Fruit fly (Drosophila melanogaster) whole organism, adult: ENCODE data around the gene Sws1.

Experiments
- CG11617 ChIP-seq: fragments of 200-800 bp; sonication (Bioruptor generic); optimal IDR thresholded peaks from 2 replicates; lab custom pipeline; 2017; ENCODE audit warnings: mild to moderate bottlenecking, missing biosample characterization, missing genetic modification reagents, missing genetic modification characterization
- CG12768 ChIP-seq: fragments of 200-800 bp; sonication (Bioruptor generic); optimal IDR thresholded peaks from 2 replicates; lab custom pipeline; 2017; ENCODE audit warnings: missing biosample characterization, missing genetic modification characterization, mild to moderate bottlenecking, moderate library complexity, missing genetic modification reagents
- CG14711 ChIP-seq: fragments of 200-800 bp; sonication (Bioruptor generic); optimal IDR thresholded peaks from 2 replicates; lab custom pipeline; 2018; ENCODE audit warnings: missing biosample characterization, mild to moderate bottlenecking, missing genetic modification characterization, moderate library complexity
- CG1620 ChIP-seq: fragments of 200-800 bp; sonication (Bioruptor generic); optimal IDR thresholded peaks from 2 replicates; lab custom pipeline; 2016; ENCODE audit warnings: missing biosample characterization, missing genetic modification characterization
- CG33017 ChIP-seq: fragments of 200-800 bp; sonication (Bioruptor generic); optimal IDR thresholded peaks from 2 replicates; lab custom pipeline; 2018; ENCODE audit warnings: missing biosample characterization, mild to moderate bottlenecking, missing genetic modification characterization, moderate library complexity
- CG5204 ChIP-seq: fragments of 200-800 bp; sonication (Bioruptor generic); optimal IDR thresholded peaks from 2 replicates; lab custom pipeline; 2016; ENCODE audit warnings: missing biosample characterization, missing genetic modification characterization
- CG7045 ChIP-seq: fragments of 200-800 bp; sonication (Bioruptor generic); optimal IDR thresholded peaks from 2 replicates; lab custom pipeline; 2017; ENCODE audit warnings: missing biosample characterization, mild to moderate bottlenecking, missing genetic modification characterization
- CG7101 ChIP-seq: fragments of 200-800 bp; sonication (Bioruptor generic); optimal IDR thresholded peaks from 2 replicates; lab custom pipeline; 2018; ENCODE audit warnings: missing biosample characterization, mild to moderate bottlenecking, missing genetic modification characterization, moderate library complexity
- Clk ChIP-seq: fragments of 200-800 bp; sonication (Bioruptor generic); optimal IDR thresholded peaks from 2 replicates; lab custom pipeline; 2017; ENCODE audit warnings: missing biosample characterization, missing genetic modification characterization
- Crg-1 ChIP-seq: fragments of 200-800 bp; sonication (Bioruptor generic); optimal IDR thresholded peaks from 2 replicates; lab custom pipeline; 2016; ENCODE audit warnings: missing biosample characterization, missing genetic modification characterization
- Hr96 ChIP-seq: fragments of 200-800 bp; sonication (Bioruptor generic); optimal IDR thresholded peaks from 2 replicates; lab custom pipeline; 2016; ENCODE audit warnings: missing biosample characterization, missing genetic modification characterization
- Mnt ChIP-seq: fragments of 200-800 bp; sonication (Bioruptor generic); optimal IDR thresholded peaks from 2 replicates; lab custom pipeline; 2016; ENCODE audit warnings: missing biosample characterization, mild to moderate bottlenecking, missing genetic modification characterization
- bab1 ChIP-seq: fragments of 200-800 bp; sonication (Bioruptor generic); optimal IDR thresholded peaks from 3 replicates; lab custom pipeline; 2019; ENCODE audit warnings: missing biosample characterization, mild to moderate bottlenecking, missing genetic modification characterization, moderate library complexity
- cic ChIP-seq: fragments of 200-800 bp; sonication (Bioruptor generic); optimal IDR thresholded peaks from 2 replicates; lab custom pipeline; 2017; ENCODE audit warnings: missing biosample characterization, mild to moderate bottlenecking, missing genetic modification characterization, moderate library complexity
- cnc ChIP-seq, 2 experiments: fragments of >200 bp; optimal IDR thresholded peaks; 2 replicates each; lab custom pipeline; 2017
- kay ChIP-seq: fragments of 200-800 bp; sonication (Bioruptor generic); peaks from one replicate; lab custom pipeline; 2016; ENCODE audit warnings: missing biosample characterization, missing genetic modification characterization, borderline replicate concordance
- ovo ChIP-seq: fragments of 200-800 bp; sonication (Bioruptor generic); optimal IDR thresholded peaks from 2 replicates; lab custom pipeline; 2016; ENCODE audit warnings: missing biosample characterization, missing genetic modification characterization
- pad ChIP-seq: fragments of 200-800 bp; sonication (Bioruptor generic); optimal IDR thresholded peaks from 3 replicates; lab custom pipeline; 2017; ENCODE audit warnings: missing biosample characterization, missing genetic modification characterization, mild to moderate bottlenecking, moderate library complexity, missing genetic modification reagents
- tj ChIP-seq: fragments of 200-800 bp; sonication (Bioruptor generic); optimal IDR thresholded peaks from 3 replicates; lab custom pipeline; 2017; ENCODE audit warnings: missing biosample characterization, mild to moderate bottlenecking, missing genetic modification characterization, moderate library complexity
- toe ChIP-seq: fragments of 200-800 bp; sonication (Bioruptor generic); optimal IDR thresholded peaks from 2 replicates; lab custom pipeline; 2016; ENCODE audit warnings: missing biosample characterization, missing genetic modification characterization

Gene Sws1

dm6 chr2L:2585285-2585684 is 10.4 kb upstream of the Sws1 start, which contains the start of gene Drp1:
Drp1 (minus strand) TSS chr2L:2585430.
- no peak for TF ChIP-seq CG11617 (GFP tag; lab: Kevin White, UChicago)
- peak; percentile 53 for TF ChIP-seq pad (GFP tag; lab: Kevin White, UChicago)
- TF ChIP-seq kay (GFP tag; lab: Kevin White, UChicago) = no peak
- TF ChIP-seq CG14711 (tag; lab: Kevin White, UChicago) = peak; percentile 3
- no peak for TF ChIP-seq tj (GFP tag; lab: Kevin White, UChicago)
- peak; percentile 62 for TF ChIP-seq CG7101
- TF ChIP-seq CG7045 = peak; percentile 1
- peak; percentile 47 for TF ChIP-seq Mnt
- no peak for TF ChIP-seq CG5204
- peak; percentile 74 for TF ChIP-seq Crg-1 (GFP tag; lab: Kevin White, UChicago)
- peak; percentile 17 for TF ChIP-seq Clk (GFP tag; lab: Kevin White, UChicago)
- TF ChIP-seq cic (GFP tag; lab: Kevin White, UChicago) = peak; percentile 6
- peak; percentile 29 for TF ChIP-seq ovo (GFP tag; lab: Kevin White, UChicago)
- peak; percentile 58 for TF ChIP-seq CG1620 (GFP tag; lab: Kevin White, UChicago)
- no peak for TF ChIP-seq CG33017
- TF ChIP-seq bab1 = no peak
- TF ChIP-seq cnc (optimal IDR thresholded peaks at IDR 0.05; lab: Kevin White, UChicago) = no peak
- peak; percentile 41 for TF ChIP-seq Hr96 (GFP tag; lab: Kevin White, UChicago)
- peak; percentile 26 for TF ChIP-seq CG12768 (GFP tag; lab: Kevin White, UChicago)
- TF ChIP-seq toe (GFP tag; lab: Kevin White, UChicago) = no peak

- TF ChIP-seq cnc (optimal IDR thresholded peaks at IDR 0.05; lab: Kevin White, UChicago) (no peak), CG33017 (peak; percentile 41), CG12768 (GFP tag; lab: Kevin White, UChicago) (peak; percentile 46), Crg-1 (GFP tag; lab: Kevin White, UChicago) (no peak), kay (GFP tag; lab: Kevin White, UChicago) (peak; percentile 97), ovo (GFP tag; lab: Kevin White, UChicago) (no peak), Hr96 (GFP tag; lab: Kevin White, UChicago) (peak; percentile 10), bab1 (no peak), Mnt (peak; percentile 16), toe (GFP tag; lab: Kevin White, UChicago) (no peak), CG14711 (tag; lab: Kevin White, UChicago) (no peak), cic (GFP tag; lab: Kevin White, UChicago) (no peak), Clk (GFP tag; lab: Kevin White, UChicago) (no peak), CG11617 (GFP tag; lab: Kevin White, UChicago) (no peak), CG7045 (no peak), tj (GFP tag; lab: Kevin White, UChicago) (peak; percentile 33), CG1620 (GFP tag; lab: Kevin White, UChicago) (no peak), CG5204 (no peak), CG7101 (no peak), pad (GFP tag; lab: Kevin White, UChicago) (peak; percentile 60)
These were observed 9.7 kb upstream of the Sws1 start for dm6 chr2L:2584461-2585056.

- TF ChIP-seq pad (GFP tag; lab: Kevin White, UChicago) = no peak
- TF ChIP-seq CG33017 = no peak
- no peak for TF ChIP-seq tj (GFP tag; lab: Kevin White, UChicago)
- no peak for TF ChIP-seq toe (GFP tag; lab: Kevin White, UChicago)
- no peak for TF ChIP-seq Clk (GFP tag; lab: Kevin White, UChicago)
- TF ChIP-seq bab1 = peak; percentile 52
- TF ChIP-seq CG7045 = no peak
- TF ChIP-seq Mnt = peak; percentile 17
- no peak for TF ChIP-seq CG7101
- TF ChIP-seq ovo (GFP tag; lab: Kevin White, UChicago) = no peak
- TF ChIP-seq CG11617 (GFP tag; lab: Kevin White, UChicago) = peak; percentile 7
- no peak for TF ChIP-seq Crg-1 (GFP tag; lab: Kevin White, UChicago)
- TF ChIP-seq CG1620 (GFP tag; lab: Kevin White, UChicago) = peak; percentile 22
- TF ChIP-seq CG5204 = no peak
- TF ChIP-seq CG12768 (GFP tag; lab: Kevin White, UChicago) = no peak
- TF ChIP-seq kay (GFP tag; lab: Kevin White, UChicago) = no peak
- no peak for TF ChIP-seq cic (GFP tag; lab: Kevin White, UChicago)
- no peak for TF ChIP-seq cnc (optimal IDR thresholded peaks at IDR 0.05; lab: Kevin White, UChicago)
- no peak for TF ChIP-seq Hr96 (GFP tag; lab: Kevin White, UChicago)
- peak; percentile 7 for TF ChIP-seq CG14711 (tag; lab: Kevin White, UChicago)
These were observed 5.0 kb upstream of the Sws1 start, which contains the start of the genes ND-B17.2 and Arpc5 for dm6 chr2L:2579669-2580351. ND-B17.2 (minus strand) TSS chr2L:2580172. Arpc5 (plus strand) TSS chr2L:2580292.

- TF ChIP-seq cic (GFP tag; lab: Kevin White, UChicago) (no peak), CG14711 (tag; lab: Kevin White, UChicago) (peak; percentile 36)
These were observed 2.5 kb upstream of the Sws1 start, which contains the start of gene Elba2 for dm6 chr2L:2577361-2577737. Elba2 (plus strand) TSS chr2L:2577687.

- no peak for TF ChIP-seq CG7101
- peak; percentile 68 for TF ChIP-seq CG14711 (tag; lab: Kevin White, UChicago)
These were observed 1.9 kb upstream of the Sws1 start, which contains the start of gene insv for dm6 chr2L:2576565-2577360. insv (minus strand) TSS chr2L:2576997.
